Fruit fly (Drosophila melanogaster) whole organism, embryonic: ENCODE data around the gene Targ3.
A peak's percentile ranks its signal among the peaks of the same experiment; 100 is the strongest.

Source experiments
- Atf3 ChIP-seq: fragments of 200-800 bp; sonication (Bioruptor generic); optimal IDR thresholded peaks from 3 replicates; lab custom pipeline; 2016; ENCODE audit warnings: missing biosample characterization, missing genetic modification characterization
- Bgb ChIP-seq: fragments of 200-800 bp; sonication (Bioruptor generic); IDR thresholded peaks from 2 replicates; pipeline ENCODE4 v1.3.6; 2022; ENCODE audit warnings: missing biosample characterization, missing genetic modification characterization; ENCODE audit not compliant: partially characterized antibody
- CG1233 ChIP-seq: fragments of 200-800 bp; sonication (Bioruptor generic); optimal IDR thresholded peaks from 4 replicates; lab custom pipeline; 2018; ENCODE audit warnings: missing biosample characterization, mild to moderate bottlenecking, missing genetic modification characterization
- CG13123 ChIP-seq: fragments of 200-800 bp; sonication (Bioruptor generic); optimal IDR thresholded peaks from 2 replicates; lab custom pipeline; 2016; ENCODE audit warnings: missing biosample characterization, missing genetic modification characterization
- CG14441 ChIP-seq: fragments of 200-800 bp; sonication (Bioruptor generic); IDR thresholded peaks from 2 replicates; pipeline ENCODE4 v1.3.6; 2022; ENCODE audit warnings: missing biosample characterization, missing genetic modification characterization
- CG15011 ChIP-seq: fragments of 200-800 bp; sonication (Bioruptor generic); optimal IDR thresholded peaks from 3 replicates; lab custom pipeline; 2018; ENCODE audit warnings: missing biosample characterization, mild to moderate bottlenecking, missing genetic modification characterization
- CG15073 ChIP-seq: fragments of 200-800 bp; sonication (Bioruptor generic); optimal IDR thresholded peaks from 2 replicates; lab custom pipeline; 2016; ENCODE audit warnings: missing biosample characterization, missing genetic modification characterization
- CG1529 ChIP-seq: fragments of 200-800 bp; sonication (Bioruptor generic); optimal IDR thresholded peaks from 3 replicates; lab custom pipeline; 2018; ENCODE audit warnings: missing biosample characterization, missing genetic modification characterization
- CG16815 ChIP-seq: fragments of 200-800 bp; sonication (Bioruptor generic); optimal IDR thresholded peaks from 3 replicates; lab custom pipeline; 2017; ENCODE audit warnings: missing biosample characterization, mild to moderate bottlenecking, missing genetic modification characterization
- CG17612 ChIP-seq: fragments of 200-800 bp; sonication (Bioruptor generic); IDR thresholded peaks from 2 replicates; pipeline ENCODE4 v1.3.6; 2022; ENCODE audit warnings: missing biosample characterization, missing genetic modification characterization
- CG17802 ChIP-seq: fragments of 200-800 bp; sonication (Bioruptor generic); optimal IDR thresholded peaks from 2 replicates; lab custom pipeline; 2018; ENCODE audit warnings: missing biosample characterization, mild to moderate bottlenecking, missing genetic modification characterization, moderate library complexity
- CG1792 ChIP-seq: fragments of 200-800 bp; sonication (Bioruptor generic); optimal IDR thresholded peaks from 2 replicates; lab custom pipeline; 2016; ENCODE audit warnings: missing biosample characterization, missing genetic modification characterization
- CG30020 ChIP-seq: fragments of 200-800 bp; optimal IDR thresholded peaks from 2 replicates; lab custom pipeline; 2019; ENCODE audit warnings: missing biosample characterization, mild to moderate bottlenecking, missing genetic modification characterization, moderate library complexity
- CG31224 ChIP-seq: fragments of 200-800 bp; sonication (Bioruptor generic); IDR thresholded peaks from 2 replicates; pipeline ENCODE4 v1.3.6; 2022; ENCODE audit warnings: missing biosample characterization, missing genetic modification characterization
- CG34376 ChIP-seq: fragments of 200-800 bp; sonication (Bioruptor generic); optimal IDR thresholded peaks from 2 replicates; lab custom pipeline; 2018; ENCODE audit warnings: missing biosample characterization, mild to moderate bottlenecking, missing genetic modification characterization
- CG4360 ChIP-seq: fragments of 200-800 bp; sonication (Bioruptor generic); IDR thresholded peaks from 2 replicates; pipeline ENCODE4 v1.3.6; 2022; ENCODE audit warnings: missing biosample characterization, missing genetic modification characterization
- CG4617 ChIP-seq: fragments of 200-800 bp; sonication (Bioruptor generic); optimal IDR thresholded peaks from 3 replicates; lab custom pipeline; 2016; ENCODE audit warnings: missing biosample characterization, missing genetic modification characterization, borderline replicate concordance
- CG6689 ChIP-seq: fragments of 200-800 bp; sonication (Bioruptor generic); IDR thresholded peaks from 2 replicates; pipeline ENCODE4 v1.3.6; 2022; ENCODE audit warnings: missing biosample characterization, missing genetic modification characterization
- CG7357 ChIP-seq: fragments of 200-800 bp; sonication (Bioruptor generic); IDR thresholded peaks from 3 replicates; pipeline ENCODE4 v1.3.6; 2022; ENCODE audit warnings: missing biosample characterization, missing genetic modification characterization
- CG7928 ChIP-seq: fragments of 200-800 bp; sonication (Bioruptor generic); optimal IDR thresholded peaks from 2 replicates; lab custom pipeline; 2017; ENCODE audit warnings: missing biosample characterization, mild to moderate bottlenecking, missing genetic modification characterization
- CG8478 ChIP-seq: fragments of >200 bp; optimal IDR thresholded peaks from 2 replicates; lab custom pipeline; 2018
- CHES-1-like ChIP-seq: fragments of 200-800 bp; sonication (Bioruptor generic); optimal IDR thresholded peaks from 2 replicates; lab custom pipeline; 2016; ENCODE audit warnings: missing biosample characterization, missing genetic modification characterization
- Chrac-16 ChIP-seq: fragments of 200-800 bp; sonication (Bioruptor generic); optimal IDR thresholded peaks from 3 replicates; lab custom pipeline; 2016; ENCODE audit warnings: missing biosample characterization, missing genetic modification characterization
- H15 ChIP-seq: fragments of 200-800 bp; sonication (Bioruptor generic); IDR thresholded peaks from 3 replicates; pipeline ENCODE4 v1.3.6; 2022; ENCODE audit warnings: missing biosample characterization, missing genetic modification characterization
- HmgD ChIP-seq: fragments of 200-800 bp; sonication (Bioruptor generic); optimal IDR thresholded peaks from 3 replicates; lab custom pipeline; 2016; ENCODE audit warnings: missing biosample characterization, missing genetic modification characterization
- MESR4 ChIP-seq: fragments of 200-800 bp; sonication (Bioruptor generic); optimal IDR thresholded peaks from 2 replicates; lab custom pipeline; 2018; ENCODE audit warnings: missing biosample characterization, mild to moderate bottlenecking, missing genetic modification characterization, moderate library complexity
- Mad ChIP-seq: fragments of 200-800 bp; sonication (Bioruptor generic); optimal IDR thresholded peaks from 2 replicates; lab custom pipeline; 2016; ENCODE audit warnings: missing biosample characterization, missing genetic modification characterization
- Pdp1 ChIP-seq, 2 experiments: fragments of 200-800 bp; sonication (Bioruptor generic); optimal IDR thresholded peaks; 3 replicates each; lab custom pipeline; 2016; ENCODE audit warnings: missing biosample characterization in 2 of 2, missing genetic modification characterization in 2 of 2, mild to moderate bottlenecking in 1 of 2, moderate library complexity in 1 of 2
- Ravus ChIP-seq: fragments of 200-800 bp; sonication (Bioruptor generic); IDR thresholded peaks from 2 replicates; pipeline ENCODE4 v1.3.6; 2022; ENCODE audit warnings: missing biosample characterization, missing genetic modification characterization
- Spps ChIP-seq: fragments of 200-800 bp; sonication (Bioruptor generic); optimal IDR thresholded peaks from 2 replicates; lab custom pipeline; 2018; ENCODE audit warnings: missing biosample characterization, mild to moderate bottlenecking, missing genetic modification characterization
- Sry-β ChIP-seq: fragments of 200-800 bp; sonication (Bioruptor generic); optimal IDR thresholded peaks from 2 replicates; lab custom pipeline; 2018; ENCODE audit warnings: missing biosample characterization, mild to moderate bottlenecking, missing genetic modification characterization, moderate library complexity
- ac ChIP-seq: fragments of 200-800 bp; sonication (Bioruptor generic); optimal IDR thresholded peaks from 3 replicates; lab custom pipeline; 2017; ENCODE audit warnings: missing biosample characterization, mild to moderate bottlenecking, missing genetic modification characterization
- bigmax ChIP-seq: fragments of 200-800 bp; sonication (Bioruptor generic); optimal IDR thresholded peaks from 2 replicates; lab custom pipeline; 2018; ENCODE audit warnings: missing biosample characterization, mild to moderate bottlenecking, missing genetic modification characterization
- cad ChIP-seq: fragments of >200 bp; optimal IDR thresholded peaks from 2 replicates; lab custom pipeline; 2017; ENCODE audit warnings: missing biosample characterization, missing genetic modification characterization
- cato ChIP-seq: fragments of 200-800 bp; sonication (Bioruptor generic); optimal IDR thresholded peaks from 2 replicates; lab custom pipeline; 2016; ENCODE audit warnings: missing biosample characterization, missing genetic modification characterization, borderline replicate concordance
- disco-r ChIP-seq: fragments of 200-800 bp; sonication (Bioruptor generic); optimal IDR thresholded peaks from 2 replicates; lab custom pipeline; 2016; ENCODE audit warnings: missing biosample characterization, missing genetic modification characterization
- gfzf ChIP-seq: fragments of 200-800 bp; sonication (Bioruptor generic); optimal IDR thresholded peaks from 2 replicates; lab custom pipeline; 2016; ENCODE audit warnings: missing biosample characterization, mild to moderate bottlenecking, missing genetic modification characterization, moderate library complexity
- hkb ChIP-seq, 2 experiments: fragments of 200-800 bp in 1 of 2; fragments of >200 bp in 1 of 2; sonication (Bioruptor generic) in 1 of 2; IDR thresholded peaks in 1 of 2; optimal IDR thresholded peaks in 1 of 2; 2 replicates each; pipeline versions ENCODE4 v1.3.6 to Lab custom; 2017 to 2022; ENCODE audit warnings: missing biosample characterization in 1 of 2, missing genetic modification characterization in 1 of 2
- kah ChIP-seq: fragments of 200-800 bp; sonication (Bioruptor generic); optimal IDR thresholded peaks from 2 replicates; lab custom pipeline; 2018; ENCODE audit warnings: missing biosample characterization, mild to moderate bottlenecking, missing genetic modification characterization
- kni ChIP-seq: fragments of 200-800 bp; sonication (Bioruptor generic); optimal IDR thresholded peaks from 3 replicates; lab custom pipeline; 2017; ENCODE audit warnings: mild to moderate bottlenecking, missing biosample characterization, missing genetic modification reagents, missing genetic modification characterization
- knrl ChIP-seq: fragments of 200-800 bp; sonication (Bioruptor generic); IDR thresholded peaks from 3 replicates; pipeline ENCODE4 v1.3.6; 2022; ENCODE audit warnings: missing biosample characterization, missing genetic modification characterization; ENCODE audit not compliant: partially characterized antibody
- nerfin-2 ChIP-seq: fragments of 200-800 bp; sonication (Bioruptor generic); IDR thresholded peaks from 2 replicates; pipeline ENCODE4 v1.3.6; 2022; ENCODE audit warnings: missing biosample characterization, missing genetic modification characterization; ENCODE audit not compliant: partially characterized antibody
- nmo ChIP-seq: fragments of 200-800 bp; sonication (Bioruptor generic); optimal IDR thresholded peaks from 2 replicates; lab custom pipeline; 2018; ENCODE audit warnings: missing biosample characterization, mild to moderate bottlenecking, missing genetic modification characterization, moderate library complexity
- pum ChIP-seq: fragments of 200-800 bp; sonication (Bioruptor generic); optimal IDR thresholded peaks from 2 replicates; lab custom pipeline; 2016; ENCODE audit warnings: missing biosample characterization, missing genetic modification characterization
- repo ChIP-seq: fragments of 200-800 bp; sonication (Bioruptor generic); optimal IDR thresholded peaks from 2 replicates; lab custom pipeline; 2016; ENCODE audit warnings: missing biosample characterization, missing genetic modification characterization
- tio ChIP-seq: fragments of 200-800 bp; sonication (Bioruptor generic); optimal IDR thresholded peaks from 2 replicates; lab custom pipeline; 2017; ENCODE audit warnings: missing biosample characterization, missing genetic modification characterization, inconsistent platforms
- trem ChIP-seq: fragments of 200-800 bp; optimal IDR thresholded peaks from 3 replicates; lab custom pipeline; 2019; ENCODE audit warnings: missing biosample characterization, mild to moderate bottlenecking, missing genetic modification characterization, moderate library complexity
- vnd ChIP-seq: fragments of 200-800 bp; sonication (Bioruptor generic); IDR thresholded peaks from 3 replicates; pipeline ENCODE4 v1.3.6; 2022; ENCODE audit warnings: missing biosample characterization, missing genetic modification characterization; ENCODE audit not compliant: partially characterized antibody
- wdn ChIP-seq: fragments of 200-800 bp; sonication (Bioruptor generic); IDR thresholded peaks from 2 replicates; pipeline ENCODE4 v1.3.6; 2022; ENCODE audit warnings: missing biosample characterization, missing genetic modification characterization

The Targ3 gene

dm6 chr3L:21171905-21172304, 24.7 kb upstream of the Targ3 start, which contains the start of gene Ac78C (continued):
- TF ChIP-seq CG30020 (no peak), Pdp1 (GFP tag; optimal IDR thresholded peaks at IDR 0.05; lab: Kevin White, UChicago) (peak; percentile 87), trem (tag; lab: Kevin White, UChicago) (no peak), Mad (GFP tag; lab: Kevin White, UChicago) (peak; percentile 79), CG7357 (GFP tag; lab: Robert Waterston, UW) (peak; percentile 70; the same call in 1 of the 3 replicates), CG4360 (GFP tag; lab: Robert Waterston, UW) (no peak), knrl (GFP tag; lab: Robert Waterston, UW) (peak; percentile 66), CG15073 (no peak), kni (GFP tag; lab: Kevin White, UChicago) (no peak), bigmax (peak; percentile 1), Sry-β (no peak), Atf3 (peak; percentile 71), CG31224 (GFP tag; lab: Robert Waterston, UW) (peak; percentile 65), disco-r (GFP tag; lab: Kevin White, UChicago) (peak; percentile 79), pum (GFP tag; lab: Kevin White, UChicago) (peak; percentile 84), CG17612 (0 out of 2 replicates have a peak, but pooled peaks have one; percentile 19), CG1529 (peak; percentile 46), CG4617 (GFP tag; lab: Kevin White, UChicago) (peak; percentile 7), CG34376 (peak; percentile 96), Bgb (GFP tag; lab: Robert Waterston, UW) (peak; percentile 81), CG13123 (GFP tag; lab: Kevin White, UChicago) (peak; percentile 47), nmo (GFP tag; lab: Kevin White, UChicago) (peak; percentile 57), tio (GFP tag; lab: Kevin White, UChicago) (peak; percentile 24), cato (peak; percentile 42), CG14441 (peak; percentile 89), wdn (GFP tag; lab: Robert Waterston, UW) (peak; percentile 90), CG7928 (GFP tag; lab: Kevin White, UChicago) (peak; percentile 65), CG15011 (GFP tag; lab: Kevin White, UChicago) (peak; percentile 70), CHES-1-like (GFP tag; lab: Kevin White, UChicago) (peak; percentile 91), Chrac-16 (GFP tag; lab: Kevin White, UChicago) (peak; percentile 69), cad (GFP tag; lab: Kevin White, UChicago) (no peak), CG16815 (peak; percentile 58), hkb (optimal IDR thresholded peaks at IDR 0.05; lab: Kevin White, UChicago) (no peak), hkb (GFP tag; IDR thresholded peaks at IDR 0.05; lab: Robert Waterston, UW) (peak; percentile 88), CG6689 (peak; percentile 78), CG1233 (GFP tag; lab: Kevin White, UChicago) (peak; percentile 86), Spps (tag; lab: Kevin White, UChicago) (no peak), vnd (peak; percentile 31; the same call in 1 of the 3 replicates), MESR4 (GFP tag; lab: Kevin White, UChicago) (peak; percentile 14), gfzf (no peak), ac (GFP tag; lab: Kevin White, UChicago) (no peak), CG1792 (GFP tag; lab: Kevin White, UChicago) (peak; percentile 67), CG17802 (tag; lab: Kevin White, UChicago) (peak; percentile 48), H15 (GFP tag; lab: Robert Waterston, UW) (peak; percentile 78), nerfin-2 (GFP tag; lab: Robert Waterston, UW) (peak; percentile 36; the same call in 1 of the 2 replicates), HmgD (GFP tag; lab: Kevin White, UChicago) (peak; percentile 65), Ravus (GFP tag; lab: Robert Waterston, UW) (peak; percentile 50), CG8478 (lab: Kevin White, UChicago) (no peak), repo (GFP tag; lab: Kevin White, UChicago) (peak; percentile 91), kah (GFP tag; lab: Kevin White, UChicago) (peak; percentile 99)
